Fruit fly (Drosophila melanogaster) whole organism, prepupa: ENCODE measurements around the gene sphinx2.

Experiments
- Blimp-1 ChIP-seq: fragments of 200-800 bp; sonication (Bioruptor generic); optimal IDR thresholded peaks from 3 replicates; lab custom pipeline; 2017; ENCODE audit warnings: missing biosample characterization, missing genetic modification characterization, mild to moderate bottlenecking, moderate library complexity, missing genetic modification reagents
- CG10631 ChIP-seq: fragments of 200-800 bp; sonication (Bioruptor generic); optimal IDR thresholded peaks from 2 replicates; lab custom pipeline; 2016; ENCODE audit warnings: missing biosample characterization, missing genetic modification characterization
- CG11294 ChIP-seq: fragments of 200-800 bp; sonication (Bioruptor generic); IDR thresholded peaks from 2 replicates; pipeline ENCODE4 v1.3.6; 2022; ENCODE audit warnings: missing biosample characterization, missing genetic modification characterization
- CG11902 ChIP-seq: fragments of 200-800 bp; sonication (Bioruptor generic); optimal IDR thresholded peaks from 3 replicates; lab custom pipeline; 2016; ENCODE audit warnings: missing biosample characterization, missing genetic modification characterization
- CG15336 ChIP-seq: fragments of 200-800 bp; sonication (Bioruptor generic); IDR thresholded peaks from 2 replicates; pipeline ENCODE4 v1.3.6; 2022; ENCODE audit warnings: missing biosample characterization, missing genetic modification characterization
- CG16779 ChIP-seq: fragments of 200-800 bp; sonication (Bioruptor generic); optimal IDR thresholded peaks from 3 replicates; lab custom pipeline; 2017; ENCODE audit warnings: missing biosample characterization, mild to moderate bottlenecking, missing genetic modification characterization
- CG3032 ChIP-seq: fragments of 200-800 bp; optimal IDR thresholded peaks from 2 replicates; lab custom pipeline; 2019; ENCODE audit warnings: missing biosample characterization, mild to moderate bottlenecking, missing genetic modification characterization, moderate library complexity
- CG32006 ChIP-seq: fragments of 200-800 bp; sonication (Bioruptor generic); optimal IDR thresholded peaks from 3 replicates; lab custom pipeline; 2017; ENCODE audit warnings: missing biosample characterization, mild to moderate bottlenecking, missing genetic modification characterization
- CG4318 ChIP-seq: fragments of 200-800 bp; sonication (Bioruptor generic); optimal IDR thresholded peaks from 3 replicates; lab custom pipeline; 2017; ENCODE audit warnings: missing biosample characterization, mild to moderate bottlenecking, missing genetic modification characterization
- CG6163 ChIP-seq: fragments of 200-800 bp; sonication (Bioruptor generic); IDR thresholded peaks from 3 replicates; pipeline ENCODE4 v1.3.6; 2022; ENCODE audit warnings: missing biosample characterization, missing genetic modification characterization
- CG6276 ChIP-seq: fragments of 200-800 bp; sonication (Bioruptor generic); optimal IDR thresholded peaks from 2 replicates; lab custom pipeline; 2017; ENCODE audit warnings: missing biosample characterization, mild to moderate bottlenecking, missing genetic modification characterization
- CG6792 ChIP-seq: fragments of 200-800 bp; sonication (Bioruptor generic); optimal IDR thresholded peaks from 3 replicates; lab custom pipeline; 2016; ENCODE audit warnings: missing biosample characterization, missing genetic modification characterization
- CG6808 ChIP-seq: fragments of 200-800 bp; sonication (Bioruptor generic); optimal IDR thresholded peaks from 3 replicates; lab custom pipeline; 2017; ENCODE audit warnings: missing biosample characterization, missing genetic modification characterization, mild to moderate bottlenecking, moderate library complexity, missing genetic modification reagents
- CG6854 ChIP-seq: fragments of 200-800 bp; sonication (Bioruptor generic); optimal IDR thresholded peaks from 2 replicates; lab custom pipeline; 2017; ENCODE audit warnings: missing biosample characterization, mild to moderate bottlenecking, missing genetic modification characterization
- CG8319 ChIP-seq: fragments of 200-800 bp; sonication (Bioruptor generic); optimal IDR thresholded peaks from 3 replicates; lab custom pipeline; 2016; ENCODE audit warnings: missing biosample characterization, missing genetic modification characterization
- CG9139 ChIP-seq: fragments of 200-800 bp; sonication (Bioruptor generic); optimal IDR thresholded peaks from 3 replicates; lab custom pipeline; 2017; ENCODE audit warnings: missing biosample characterization, mild to moderate bottlenecking, missing genetic modification characterization
- Eip78C ChIP-seq: fragments of 200-800 bp; sonication (Bioruptor generic); peaks from one replicate; lab custom pipeline; 2016; ENCODE audit warnings: missing biosample characterization, missing genetic modification characterization
- Hr38 ChIP-seq: sonication (Bioruptor generic); optimal IDR thresholded peaks from 2 replicates; lab custom pipeline; 2016; ENCODE audit warnings: missing biosample characterization, missing genetic modification characterization
- Hr39 ChIP-seq: fragments of 200-800 bp; sonication (Bioruptor generic); optimal IDR thresholded peaks from 2 replicates; lab custom pipeline; 2016; ENCODE audit warnings: missing biosample characterization, missing genetic modification characterization
- Hr4 ChIP-seq: fragments of 200-800 bp; sonication (Bioruptor generic); optimal IDR thresholded peaks from 3 replicates; lab custom pipeline; 2016; ENCODE audit warnings: missing biosample characterization, missing genetic modification characterization
- Met ChIP-seq: fragments of 200-800 bp; sonication (Bioruptor generic); optimal IDR thresholded peaks from 3 replicates; lab custom pipeline; 2016; ENCODE audit warnings: missing biosample characterization, missing genetic modification characterization
- Smox ChIP-seq: fragments of 200-800 bp; sonication (Bioruptor generic); optimal IDR thresholded peaks from 3 replicates; lab custom pipeline; 2016; ENCODE audit warnings: missing biosample characterization, missing genetic modification characterization
- Sox14 ChIP-seq: fragments of 200-800 bp; sonication (Bioruptor generic); optimal IDR thresholded peaks from 3 replicates; lab custom pipeline; 2016; ENCODE audit warnings: missing biosample characterization, missing genetic modification characterization
- Sox15 ChIP-seq: fragments of 200-800 bp; sonication (Bioruptor generic); optimal IDR thresholded peaks from 3 replicates; lab custom pipeline; 2016; ENCODE audit warnings: missing biosample characterization, missing genetic modification characterization
- cyc ChIP-seq: fragments of 200-800 bp; sonication (Bioruptor generic); optimal IDR thresholded peaks from 3 replicates; lab custom pipeline; 2016; ENCODE audit warnings: missing biosample characterization, missing genetic modification characterization
- dsx ChIP-seq: fragments of 200-800 bp; optimal IDR thresholded peaks from 3 replicates; lab custom pipeline; 2019; ENCODE audit warnings: missing biosample characterization, mild to moderate bottlenecking, missing genetic modification characterization, moderate library complexity; ENCODE audit not compliant: poor library complexity, severe bottlenecking
- eg ChIP-seq: fragments of 200-800 bp; sonication (Bioruptor generic); IDR thresholded peaks from 3 replicates; pipeline ENCODE4 v1.3.6; 2022; ENCODE audit warnings: missing biosample characterization, missing genetic modification characterization
- esn ChIP-seq: fragments of 200-800 bp; sonication (Bioruptor generic); optimal IDR thresholded peaks from 2 replicates; lab custom pipeline; 2016; ENCODE audit warnings: missing biosample characterization, mild to moderate bottlenecking, missing genetic modification characterization, moderate library complexity
- fd59A ChIP-seq: fragments of 200-800 bp; sonication (Bioruptor generic); optimal IDR thresholded peaks from 2 replicates; lab custom pipeline; 2017; ENCODE audit warnings: missing biosample characterization, mild to moderate bottlenecking, missing genetic modification characterization, missing genetic modification reagents
- fkh ChIP-seq: fragments of 200-800 bp; sonication (Bioruptor generic); optimal IDR thresholded peaks from 3 replicates; lab custom pipeline; 2017; ENCODE audit warnings: missing biosample characterization, mild to moderate bottlenecking, missing genetic modification characterization, moderate library complexity
- salr ChIP-seq, 2 experiments: fragments of 200-800 bp; sonication (Bioruptor generic); optimal IDR thresholded peaks; 3 replicates each; lab custom pipeline; 2016 to 2018; ENCODE audit warnings: missing biosample characterization in 2 of 2, missing genetic modification characterization in 2 of 2, mild to moderate bottlenecking in 1 of 2
- ss ChIP-seq, 2 experiments: fragments of 200-800 bp; sonication (Bioruptor generic); optimal IDR thresholded peaks; 2 replicates in 1 of 2; 3 replicates in 1 of 2; lab custom pipeline; 2017 to 2018; ENCODE audit warnings: mild to moderate bottlenecking in 2 of 2, missing biosample characterization in 2 of 2, missing genetic modification characterization in 2 of 2, moderate library complexity in 1 of 2
- svp ChIP-seq: fragments of 200-800 bp; sonication (Bioruptor generic); peaks from one replicate; lab custom pipeline; 2016; ENCODE audit warnings: missing biosample characterization, missing genetic modification characterization
- vri ChIP-seq: fragments of 200-800 bp; sonication (Bioruptor generic); optimal IDR thresholded peaks from 3 replicates; lab custom pipeline; 2016; ENCODE audit warnings: missing biosample characterization, mild to moderate bottlenecking, missing genetic modification characterization

The sphinx2 gene

DNA sequence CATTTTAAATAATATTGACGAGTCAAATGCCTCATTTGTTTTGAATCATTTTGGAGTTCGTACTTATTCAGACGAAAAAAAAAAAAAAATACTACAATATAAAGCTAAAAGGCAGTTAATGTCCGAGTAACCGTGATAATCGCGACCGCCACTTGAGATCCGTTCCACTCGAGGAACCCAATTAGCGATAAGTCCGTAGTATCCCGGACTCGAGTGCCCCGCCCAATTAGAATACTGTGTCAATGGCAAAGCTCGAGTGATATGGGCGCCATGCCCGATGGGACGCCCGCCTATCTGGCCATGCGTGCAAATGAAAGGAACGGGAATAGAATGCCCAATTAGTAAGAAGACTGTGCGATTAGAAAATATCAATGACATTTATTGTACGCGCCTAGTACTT lies 38.6 kb downstream of the sphinx2 start:
- no peak for TF ChIP-seq Hr4 (GFP tag; lab: Kevin White, UChicago)
- TF ChIP-seq CG6163 (GFP tag; lab: Robert Waterston, UW): no peak
- TF ChIP-seq CG3032: no peak
- no peak for TF ChIP-seq Sox14 (GFP tag; lab: Kevin White, UChicago)
- no peak for TF ChIP-seq CG4318 (GFP tag; lab: Kevin White, UChicago)

- TF ChIP-seq Met (no peak), CG32006 (GFP tag; lab: Kevin White, UChicago) (no peak), cyc (GFP tag; lab: Kevin White, UChicago) (no peak), esn (GFP tag; lab: Kevin White, UChicago) (no peak)
Measured at dm6 chr3L:7399770-7400169, 40.8 kb downstream of the sphinx2 start, which contains the start of gene CG18417. Gene CG18417, plus strand, starts transcription at chr3L:7400070.

DNA sequence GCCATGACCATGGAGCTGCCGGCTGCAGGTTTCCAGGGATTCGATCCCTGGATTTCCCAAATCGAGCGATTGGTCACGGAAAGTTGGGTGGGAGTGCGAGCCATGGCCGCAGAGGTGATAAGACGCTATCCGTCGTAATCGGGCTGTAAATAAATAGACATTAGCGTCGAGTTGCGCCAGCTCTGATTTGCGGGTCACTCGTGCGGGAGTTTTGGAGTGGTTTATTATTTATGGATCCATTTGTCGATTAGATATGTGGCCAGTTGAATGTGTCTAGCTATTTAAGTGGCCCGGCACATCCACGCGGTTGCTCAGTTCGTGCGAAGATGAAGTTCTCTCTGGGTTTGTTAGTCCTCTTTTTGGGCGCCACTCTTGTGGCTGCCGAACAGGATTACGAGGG lies 42.6 kb downstream of the sphinx2 start, which contains the start of gene CG8562:
TSS of gene CG8562 (plus strand) at position 307 of the 400 bp plus-strand sequence.
- TF ChIP-seq Blimp-1 (GFP tag; lab: Kevin White, UChicago) (no peak), Sox15 (GFP tag; lab: Kevin White, UChicago) (no peak), CG6163 (GFP tag; lab: Robert Waterston, UW) (no peak), ss (GFP tag; optimal IDR thresholded peaks at IDR 0.05; lab: Kevin White, UChicago) (no peak), Hr38 (no peak), fkh (no peak), Eip78C (GFP tag; lab: Kevin White, UChicago) (no peak), CG15336 (GFP tag; lab: Robert Waterston, UW) (no peak)

dm6 chr3L:7396055-7396454 lies 44.5 kb downstream of the sphinx2 start, which contains the start of gene CG32379:
Gene CG32379, plus strand, starts transcription at chr3L:7396355.
- TF ChIP-seq CG16779 (tag; lab: Kevin White, UChicago): no peak
- TF ChIP-seq fd59A (GFP tag; lab: Kevin White, UChicago): no peak
- no peak for TF ChIP-seq dsx
- TF ChIP-seq CG9139 (GFP tag; lab: Kevin White, UChicago): no peak
- TF ChIP-seq CG6276 (GFP tag; lab: Kevin White, UChicago): no peak
- no peak for TF ChIP-seq CG8319
- no peak for TF ChIP-seq CG6792
- no peak for TF ChIP-seq Met
- no peak for TF ChIP-seq CG6808 (GFP tag; lab: Kevin White, UChicago)

DNA sequence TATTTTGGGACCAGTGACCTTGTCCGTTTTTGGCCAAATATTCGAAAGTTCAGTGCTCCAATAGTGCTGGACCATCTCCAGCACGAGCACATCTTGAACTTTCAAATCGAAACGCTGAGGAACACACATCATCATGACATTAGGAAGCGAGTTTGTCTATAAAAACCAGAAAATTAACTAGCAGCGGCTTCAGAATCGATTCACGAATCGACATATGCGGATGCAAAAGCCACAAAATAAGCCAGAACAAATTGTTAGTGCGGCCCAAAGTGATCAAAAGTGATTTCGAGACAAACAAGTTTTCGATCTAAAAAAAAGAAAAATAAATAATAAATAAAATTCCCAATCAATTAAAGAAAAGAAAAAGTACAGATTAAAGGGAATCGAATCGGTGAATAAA lies 50.1 kb downstream of the sphinx2 start, which contains the start of gene CG8563:
TSS of gene CG8563 (plus strand) at position 301 of the 400 bp plus-strand sequence.
- TF ChIP-seq vri (no peak), Smox (GFP tag; lab: Kevin White, UChicago) (no peak), salr (GFP tag; optimal IDR thresholded peaks at IDR 0.05; lab: Kevin White, UChicago) (no peak), Eip78C (GFP tag; lab: Kevin White, UChicago) (no peak), CG10631 (GFP tag; lab: Kevin White, UChicago) (no peak), eg (no peak), CG16779 (tag; lab: Kevin White, UChicago) (no peak), CG11294 (no peak), dsx (no peak), CG6854 (GFP tag; lab: Kevin White, UChicago) (no peak), Hr39 (GFP tag; lab: Kevin White, UChicago) (no peak)
- TF ChIP-seq, all 60 proteins: peak for 0

dm6 chr3L:7390004-7390403 lies 50.5 kb downstream of the sphinx2 start:
- no peak for TF ChIP-seq dsx
- TF ChIP-seq vri: no peak
- TF ChIP-seq CG16779 (tag; lab: Kevin White, UChicago): no peak
- TF ChIP-seq CG8319: no peak
- TF ChIP-seq svp (GFP tag; lab: Kevin White, UChicago): no peak
- TF ChIP-seq CG10631 (GFP tag; lab: Kevin White, UChicago): no peak
- TF ChIP-seq salr (GFP tag; optimal IDR thresholded peaks at IDR 0.05; lab: Kevin White, UChicago): no peak
- TF ChIP-seq CG11902 (GFP tag; lab: Kevin White, UChicago): no peak
- TF ChIP-seq fd59A (GFP tag; lab: Kevin White, UChicago): no peak
- no peak for TF ChIP-seq CG6163 (GFP tag; lab: Robert Waterston, UW)
- no peak for TF ChIP-seq Hr38
- no peak for TF ChIP-seq CG3032
- TF ChIP-seq, all 60 proteins: peak for 0
